Fruit fly (Drosophila melanogaster): ENCODE results near the gene Obp22a.

The Obp22a gene

DNA sequence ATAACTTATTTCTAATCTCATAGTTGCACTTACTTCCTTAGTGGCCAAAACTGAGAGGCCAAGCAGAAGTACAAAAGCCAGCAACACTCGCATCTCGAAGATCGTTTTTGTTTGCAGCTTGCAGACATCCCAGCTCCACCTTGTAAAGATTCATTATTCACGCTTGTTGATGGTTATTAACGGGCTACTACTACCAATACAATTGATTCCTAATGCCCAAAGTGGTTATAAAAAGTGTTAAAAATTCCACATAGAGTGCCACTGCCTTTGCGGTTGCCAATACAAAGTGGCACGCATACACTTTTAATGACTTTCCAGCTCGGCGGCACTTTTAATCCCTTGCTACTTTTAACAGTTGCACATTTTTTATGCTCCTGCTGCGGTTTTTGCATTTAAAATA, at the start of gene Obp22a:
Obp22a (minus strand) TSS at position 101 of the 400 bp plus-strand sequence.
- TF ChIP-seq CG32121 (GFP tag; IDR thresholded peaks at IDR 0.05): no peak
- no peak for TF ChIP-seq rn (GFP tag; IDR thresholded peaks at IDR 0.05)
- TF ChIP-seq CG34367 (tag; optimal IDR thresholded peaks at IDR 0.05): no peak
- no peak for TF ChIP-seq CG12605 (GFP tag; IDR thresholded peaks at IDR 0.05)
- TF ChIP-seq CG13204 (GFP tag; optimal IDR thresholded peaks at IDR 0.05): no peak
- TF ChIP-seq Pif1A (GFP tag; optimal IDR thresholded peaks at IDR 0.05): no peak
- no peak for TF ChIP-seq D1 (tag; optimal IDR thresholded peaks at IDR 0.05)
- TF ChIP-seq CG17806 (tag; optimal IDR thresholded peaks at IDR 0.05): no peak

DNA sequence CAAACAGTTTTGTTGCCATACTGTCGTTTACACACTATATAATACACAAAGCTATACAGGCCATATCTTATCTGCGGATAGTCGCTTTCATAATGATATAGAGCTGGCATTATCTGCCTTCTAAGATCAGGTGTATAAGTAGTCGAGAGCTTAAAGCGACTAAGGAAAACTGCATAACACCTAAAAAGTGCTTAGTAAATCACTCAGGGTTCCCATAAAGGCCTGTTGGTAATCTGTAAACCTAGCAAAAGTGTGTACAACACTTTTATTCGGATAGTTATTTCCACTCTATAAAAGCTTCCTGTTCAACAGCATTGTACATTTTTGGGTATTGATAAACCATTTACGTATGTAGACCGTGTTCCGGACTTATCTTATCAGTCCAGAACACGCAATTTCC, 47.5 kb upstream of the Obp22a start:
- TF ChIP-seq Pif1B (GFP tag; optimal IDR thresholded peaks at IDR 0.05) (no peak), Snoo (tag; optimal IDR thresholded peaks at IDR 0.05) (no peak), rn (GFP tag; IDR thresholded peaks at IDR 0.05) (no peak), EcR (GFP tag; optimal IDR thresholded peaks at IDR 0.05) (no peak), CG17806 (tag; optimal IDR thresholded peaks at IDR 0.05) (no peak), CG8301 (tag; optimal IDR thresholded peaks at IDR 0.05) (no peak), CG15710 (tag; optimal IDR thresholded peaks at IDR 0.05) (no peak), CG4496 (GFP tag; IDR thresholded peaks at IDR 0.05) (no peak)

DNA sequence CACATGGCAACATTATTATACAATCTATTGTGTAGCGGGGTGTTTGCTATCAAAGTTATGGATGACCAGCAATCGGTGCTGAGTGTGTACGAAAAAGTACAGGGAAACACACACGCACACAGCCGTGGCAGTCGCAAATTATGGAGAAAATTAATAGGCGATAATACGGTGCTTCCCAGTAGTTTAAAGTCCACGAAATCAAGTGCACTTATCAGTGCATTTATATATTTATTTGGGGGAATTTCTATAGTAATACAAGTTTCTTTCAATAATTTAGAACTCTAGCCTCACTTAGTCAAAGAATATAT, 47.0 kb upstream of the Obp22a start:
- TF ChIP-seq CG13204 (GFP tag; optimal IDR thresholded peaks at IDR 0.05) (no peak), gl (tag; optimal IDR thresholded peaks at IDR 0.05) (no peak), Pif1B (GFP tag; optimal IDR thresholded peaks at IDR 0.05) (no peak), Ets98B (GFP tag; IDR thresholded peaks at IDR 0.05) (no peak), fd96Ca (GFP tag; IDR thresholded peaks at IDR 0.05) (no peak), CG17806 (tag; optimal IDR thresholded peaks at IDR 0.05) (no peak), CG12605 (GFP tag; IDR thresholded peaks at IDR 0.05) (no peak), D1 (tag; optimal IDR thresholded peaks at IDR 0.05) (no peak), CG34367 (tag; optimal IDR thresholded peaks at IDR 0.05) (no peak), CG14655 (GFP tag; optimal IDR thresholded peaks at IDR 0.05) (no peak)

DNA sequence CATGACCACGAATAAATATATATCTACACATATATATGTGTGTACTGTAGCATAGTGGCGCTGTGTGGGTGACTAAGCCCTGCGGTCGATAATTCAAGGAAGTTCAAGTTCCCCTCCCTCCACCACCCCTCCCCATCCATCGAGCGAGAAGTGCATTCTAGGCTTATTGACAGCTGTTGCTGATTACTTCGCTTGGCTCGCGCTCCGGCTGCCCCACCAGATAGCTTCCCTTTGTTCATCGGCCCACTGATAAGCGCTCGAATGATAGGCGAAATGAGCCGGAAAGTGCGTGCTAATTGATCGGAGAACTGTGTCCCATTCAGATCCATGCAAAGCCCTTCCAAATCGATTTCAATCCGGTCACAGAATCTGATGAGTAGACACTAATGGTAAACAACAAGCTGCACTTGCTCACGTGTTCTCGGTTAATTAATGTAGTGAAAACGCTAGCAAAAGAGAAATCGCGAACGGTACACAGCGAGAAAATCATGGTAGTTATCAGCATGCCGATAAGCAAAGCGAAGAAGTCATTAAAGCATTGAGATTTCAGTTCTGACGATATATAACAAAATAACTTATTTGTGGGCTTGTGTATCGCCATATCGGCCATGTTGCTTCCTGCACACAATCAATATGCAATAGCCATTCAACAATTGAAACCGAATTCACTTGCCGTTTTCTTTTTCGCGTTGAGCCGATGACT, 46.4 kb upstream of the Obp22a start:
- TF ChIP-seq Snoo (tag; optimal IDR thresholded peaks at IDR 0.05): no peak
- no peak for TF ChIP-seq Ets98B (GFP tag; IDR thresholded peaks at IDR 0.05)
- TF ChIP-seq Pif1B (GFP tag; optimal IDR thresholded peaks at IDR 0.05): no peak
- no peak for TF ChIP-seq CG14655 (GFP tag; optimal IDR thresholded peaks at IDR 0.05)
- TF ChIP-seq EcR (GFP tag; optimal IDR thresholded peaks at IDR 0.05): peak; percentile 92
- TF ChIP-seq CG4496 (GFP tag; IDR thresholded peaks at IDR 0.05): no peak
- TF ChIP-seq CG10348 (GFP tag; IDR thresholded peaks at IDR 0.05): no peak
- no peak for TF ChIP-seq gl (tag; optimal IDR thresholded peaks at IDR 0.05)
- TF ChIP-seq CG13204 (GFP tag; optimal IDR thresholded peaks at IDR 0.05): peak; percentile 42
- no peak for TF ChIP-seq fd96Ca (GFP tag; IDR thresholded peaks at IDR 0.05)
- TF ChIP-seq CG12605 (GFP tag; IDR thresholded peaks at IDR 0.05): no peak
- TF ChIP-seq CG17806 (tag; optimal IDR thresholded peaks at IDR 0.05): no peak

DNA sequence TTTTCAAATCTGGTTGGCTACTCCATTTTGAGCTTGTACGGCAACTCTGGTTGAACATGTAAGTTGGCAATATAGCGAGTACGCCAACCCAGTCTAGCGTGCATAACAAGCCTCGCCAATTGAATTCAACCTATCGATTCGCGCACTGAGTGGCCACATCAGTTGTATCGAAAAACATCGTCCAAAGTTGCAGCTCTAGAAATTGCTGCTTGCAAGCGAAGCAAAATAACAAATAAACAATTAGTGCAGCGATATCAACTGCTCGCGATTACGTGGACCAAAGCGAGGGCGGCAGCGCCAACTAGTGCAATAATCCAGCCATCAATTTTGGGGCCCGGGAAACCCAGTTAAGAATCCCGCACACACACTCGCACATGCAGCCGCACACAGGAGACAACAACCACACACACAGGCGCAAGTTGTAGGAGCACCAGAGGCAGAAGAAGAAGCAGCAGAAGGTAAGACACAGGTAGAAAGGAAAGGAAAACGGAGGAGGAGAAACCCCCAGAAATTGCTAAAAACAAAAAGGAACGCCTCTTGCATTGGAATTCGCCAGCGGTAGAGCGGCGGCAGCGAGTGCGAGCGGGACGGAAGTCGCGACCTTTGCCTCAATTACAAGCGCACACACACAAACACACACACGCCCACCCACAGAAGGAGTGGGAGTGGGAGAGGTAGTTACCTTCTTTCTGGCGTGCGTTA, 45.7 kb upstream of the Obp22a start:
- no peak for TF ChIP-seq Pif1A (GFP tag; optimal IDR thresholded peaks at IDR 0.05)
- TF ChIP-seq CG14655 (GFP tag; optimal IDR thresholded peaks at IDR 0.05): no peak
- TF ChIP-seq CG13204 (GFP tag; optimal IDR thresholded peaks at IDR 0.05): peak; percentile 63
- no peak for TF ChIP-seq CG8159 (tag; optimal IDR thresholded peaks at IDR 0.05)
- TF ChIP-seq Pif1B (GFP tag; optimal IDR thresholded peaks at IDR 0.05): no peak

DNA sequence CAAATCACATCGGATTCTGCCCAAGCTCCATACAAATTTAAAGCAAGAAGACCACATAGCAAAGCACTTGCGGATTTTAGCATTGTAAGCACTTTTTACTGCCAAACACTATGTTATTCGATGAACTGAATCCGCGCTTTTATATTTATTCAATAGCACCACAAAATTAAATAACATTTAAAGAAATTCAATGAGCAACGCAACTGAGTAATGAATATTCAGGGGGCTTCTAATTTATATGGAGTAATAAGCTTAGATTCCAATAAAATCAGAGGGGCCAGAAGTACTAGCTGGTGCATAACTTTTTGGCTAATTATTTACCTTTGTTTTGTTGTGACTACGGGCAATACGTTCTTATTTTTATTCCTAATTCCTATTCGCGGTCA, 45.2 kb upstream of the Obp22a start, which contains the start of gene lectin-22C:
lectin-22C (minus strand) TSS at position 101 of the 386 bp plus-strand sequence.
- TF ChIP-seq CG10348 (GFP tag; IDR thresholded peaks at IDR 0.05): no peak
- TF ChIP-seq CG13204 (GFP tag; optimal IDR thresholded peaks at IDR 0.05): no peak
- no peak for TF ChIP-seq Ets98B (GFP tag; IDR thresholded peaks at IDR 0.05)
- no peak for TF ChIP-seq CG32121 (GFP tag; IDR thresholded peaks at IDR 0.05)

DNA sequence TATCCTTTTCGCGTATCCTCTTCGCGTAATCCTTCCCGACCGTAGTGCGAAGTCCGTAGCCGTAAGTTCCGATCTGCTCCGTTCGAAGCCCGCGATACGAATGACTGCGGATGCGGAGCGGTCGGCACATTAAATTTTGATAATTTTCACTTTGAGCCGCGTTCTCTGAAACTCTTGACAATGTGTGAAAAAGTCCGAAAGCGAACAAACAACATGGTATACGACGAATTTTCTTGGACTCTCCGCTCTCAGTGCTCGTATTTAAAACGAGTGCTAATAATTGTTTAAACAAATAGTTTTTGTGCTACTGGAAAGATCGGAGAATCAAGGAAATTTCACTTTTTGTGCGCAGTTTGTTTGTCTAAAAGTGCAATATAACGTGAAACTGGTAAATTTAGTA, 44.0 kb upstream of the Obp22a start, which contains the start of gene CG42296:
CG42296 (minus strand) TSS at position 101 of the 400 bp plus-strand sequence.
- no peak for TF ChIP-seq CG8159 (tag; optimal IDR thresholded peaks at IDR 0.05)
- no peak for TF ChIP-seq CG4496 (GFP tag; IDR thresholded peaks at IDR 0.05)
- TF ChIP-seq fd96Ca (GFP tag; IDR thresholded peaks at IDR 0.05): no peak
- TF ChIP-seq Ets98B (GFP tag; IDR thresholded peaks at IDR 0.05): no peak
- TF ChIP-seq gl (tag; optimal IDR thresholded peaks at IDR 0.05): no peak
- no peak for TF ChIP-seq EcR (GFP tag; optimal IDR thresholded peaks at IDR 0.05)
- TF ChIP-seq CG13204 (GFP tag; optimal IDR thresholded peaks at IDR 0.05): no peak
- no peak for TF ChIP-seq Snoo (tag; optimal IDR thresholded peaks at IDR 0.05)
- no peak for TF ChIP-seq CG15710 (tag; optimal IDR thresholded peaks at IDR 0.05)
- TF ChIP-seq CG32121 (GFP tag; IDR thresholded peaks at IDR 0.05): no peak

Measured in whole organism, pupa.